Fruit fly (Drosophila melanogaster) whole organism, embryonic: ENCODE measurements around the gene CG4291.

Experiments used
- BtbVII ChIP-seq: fragments of 200-800 bp; sonication (Bioruptor generic); optimal IDR thresholded peaks from 3 replicates; lab custom pipeline; 2017; ENCODE audit warnings: missing biosample characterization, mild to moderate bottlenecking, missing genetic modification characterization
- CG10267 ChIP-seq: fragments of 200-800 bp; sonication (Bioruptor generic); optimal IDR thresholded peaks from 2 replicates; lab custom pipeline; 2018; ENCODE audit warnings: missing biosample characterization, mild to moderate bottlenecking, missing genetic modification characterization, moderate library complexity
- CG10321 ChIP-seq: fragments of 200-800 bp; sonication (Bioruptor generic); IDR thresholded peaks from 2 replicates; pipeline ENCODE4 v1.3.6; 2022; ENCODE audit warnings: missing biosample characterization, missing genetic modification characterization
- CG10565 ChIP-seq: fragments of 200-800 bp; sonication (Bioruptor generic); optimal IDR thresholded peaks from 3 replicates; lab custom pipeline; 2016; ENCODE audit warnings: missing biosample characterization, mild to moderate bottlenecking, missing genetic modification characterization
- CG12769 ChIP-seq: fragments of 200-800 bp; sonication (Bioruptor generic); optimal IDR thresholded peaks from 2 replicates; lab custom pipeline; 2019; ENCODE audit warnings: missing biosample characterization, mild to moderate bottlenecking, missing genetic modification characterization, moderate library complexity
- CG14710 ChIP-seq: fragments of 200-800 bp; sonication (Bioruptor generic); optimal IDR thresholded peaks from 3 replicates; lab custom pipeline; 2019; ENCODE audit warnings: missing biosample characterization, mild to moderate bottlenecking, missing genetic modification characterization, moderate library complexity
- CG1529 ChIP-seq: fragments of 200-800 bp; sonication (Bioruptor generic); optimal IDR thresholded peaks from 3 replicates; lab custom pipeline; 2018; ENCODE audit warnings: missing biosample characterization, missing genetic modification characterization
- CG3163 ChIP-seq: fragments of 200-800 bp; sonication (Bioruptor generic); optimal IDR thresholded peaks from 3 replicates; lab custom pipeline; 2016; ENCODE audit warnings: missing biosample characterization, missing genetic modification characterization
- CG3407 ChIP-seq: fragments of 200-800 bp; sonication (Bioruptor generic); optimal IDR thresholded peaks from 2 replicates; lab custom pipeline; 2018; ENCODE audit warnings: missing biosample characterization, mild to moderate bottlenecking, missing genetic modification characterization
- CG4328 ChIP-seq: fragments of 200-800 bp; sonication (Bioruptor generic); optimal IDR thresholded peaks from 3 replicates; lab custom pipeline; 2017; ENCODE audit warnings: missing biosample characterization, missing genetic modification reagents, missing genetic modification characterization
- CG7745 ChIP-seq: fragments of 200-800 bp; sonication (Bioruptor generic); optimal IDR thresholded peaks from 2 replicates; lab custom pipeline; 2018; ENCODE audit warnings: missing biosample characterization, mild to moderate bottlenecking, missing genetic modification characterization, moderate library complexity
- CG7928 ChIP-seq: fragments of 200-800 bp; sonication (Bioruptor generic); optimal IDR thresholded peaks from 2 replicates; lab custom pipeline; 2017; ENCODE audit warnings: missing biosample characterization, mild to moderate bottlenecking, missing genetic modification characterization
- CG9215 ChIP-seq: fragments of 200-800 bp; sonication (Bioruptor generic); IDR thresholded peaks from 2 replicates; pipeline ENCODE4 v1.3.6; 2022; ENCODE audit warnings: missing biosample characterization, missing genetic modification characterization
- CG9437 ChIP-seq: fragments of 200-800 bp; sonication (Bioruptor generic); optimal IDR thresholded peaks from 2 replicates; lab custom pipeline; 2018; ENCODE audit warnings: missing biosample characterization, mild to moderate bottlenecking, missing genetic modification characterization
- CG9817 ChIP-seq: fragments of 200-800 bp; sonication (Bioruptor generic); optimal IDR thresholded peaks from 2 replicates; lab custom pipeline; 2018; ENCODE audit warnings: missing biosample characterization, mild to moderate bottlenecking, missing genetic modification characterization, moderate library complexity
- CoRest ChIP-seq: fragments of 200-800 bp; sonication (Bioruptor generic); optimal IDR thresholded peaks from 3 replicates; lab custom pipeline; 2018; ENCODE audit warnings: missing biosample characterization, mild to moderate bottlenecking, missing genetic modification characterization, moderate library complexity
- Dbx ChIP-seq: fragments of 200-800 bp; sonication (Bioruptor generic); IDR thresholded peaks from 3 replicates; pipeline ENCODE4 v1.3.6; 2022; ENCODE audit warnings: missing biosample characterization, missing genetic modification characterization
- Dfd ChIP-seq, 2 experiments: fragments of >200 bp; optimal IDR thresholded peaks; 2 replicates each; lab custom pipeline; 2017; ENCODE audit warnings: missing biosample characterization in 2 of 2, missing genetic modification characterization in 2 of 2
- Drgx ChIP-seq: fragments of 200-800 bp; sonication (Bioruptor generic); IDR thresholded peaks from 2 replicates; pipeline ENCODE4 v1.3.6; 2022; ENCODE audit warnings: missing biosample characterization, missing genetic modification characterization
- E2f1 ChIP-seq: fragments of 200-800 bp; sonication (Bioruptor generic); IDR thresholded peaks from 2 replicates; pipeline ENCODE4 v1.3.6; 2022; ENCODE audit warnings: missing biosample characterization, missing genetic modification characterization
- Elba2 ChIP-seq: fragments of 200-800 bp; sonication (Bioruptor generic); optimal IDR thresholded peaks from 3 replicates; lab custom pipeline; 2016; ENCODE audit warnings: missing biosample characterization, missing genetic modification characterization
- Ets97D ChIP-seq: fragments of 200-800 bp; sonication (Bioruptor generic); optimal IDR thresholded peaks from 3 replicates; lab custom pipeline; 2016; ENCODE audit warnings: missing biosample characterization, missing genetic modification characterization
- HLHmδ ChIP-seq: fragments of 200-800 bp; sonication (Bioruptor generic); optimal IDR thresholded peaks from 2 replicates; lab custom pipeline; 2018; ENCODE audit warnings: missing biosample characterization, mild to moderate bottlenecking, missing genetic modification characterization, moderate library complexity
- Hand ChIP-seq: fragments of 200-800 bp; sonication (Bioruptor generic); optimal IDR thresholded peaks from 2 replicates; lab custom pipeline; 2017; ENCODE audit warnings: mild to moderate bottlenecking, missing biosample characterization, missing genetic modification reagents, missing genetic modification characterization
- Hmx ChIP-seq: fragments of 200-800 bp; sonication (Bioruptor generic); optimal IDR thresholded peaks from 2 replicates; lab custom pipeline; 2016; ENCODE audit warnings: missing biosample characterization, missing genetic modification characterization
- Neu2 ChIP-seq: fragments of 200-800 bp; sonication (Bioruptor generic); optimal IDR thresholded peaks from 3 replicates; lab custom pipeline; 2016; ENCODE audit warnings: missing biosample characterization, missing genetic modification characterization, borderline replicate concordance
- Opbp ChIP-seq: fragments of 200-800 bp; sonication (Bioruptor generic); IDR thresholded peaks from 3 replicates; pipeline ENCODE4 v1.3.6; 2022; ENCODE audit warnings: missing biosample characterization, missing genetic modification characterization; ENCODE audit not compliant: partially characterized antibody
- Sin3A ChIP-seq: fragments of >200 bp; optimal IDR thresholded peaks from 2 replicates; lab custom pipeline; 2018
- Tbp ChIP-seq: fragments of >200 bp; optimal IDR thresholded peaks from 2 replicates; lab custom pipeline; 2018; ENCODE audit warnings: missing biosample characterization, missing genetic modification characterization
- ab ChIP-seq: fragments of 200-800 bp; sonication (Bioruptor generic); optimal IDR thresholded peaks from 2 replicates; lab custom pipeline; 2016; ENCODE audit warnings: missing biosample characterization, missing genetic modification characterization
- ash1 ChIP-seq: fragments of 200-800 bp; sonication (Bioruptor generic); optimal IDR thresholded peaks from 2 replicates; lab custom pipeline; 2018; ENCODE audit warnings: missing biosample characterization, mild to moderate bottlenecking, missing genetic modification characterization
- cad ChIP-seq: fragments of >200 bp; optimal IDR thresholded peaks from 2 replicates; lab custom pipeline; 2017; ENCODE audit warnings: missing biosample characterization, missing genetic modification characterization
- chinmo ChIP-seq: fragments of 200-800 bp; sonication (Bioruptor generic); IDR thresholded peaks from 4 replicates; pipeline ENCODE4 v1.3.6; 2022; ENCODE audit warnings: missing biosample characterization, missing genetic modification characterization; ENCODE audit not compliant: partially characterized antibody
- h ChIP-seq: fragments of >200 bp; optimal IDR thresholded peaks from 2 replicates; lab custom pipeline; 2017
- ind ChIP-seq: fragments of 200-800 bp; sonication (Bioruptor generic); optimal IDR thresholded peaks from 3 replicates; lab custom pipeline; 2016; ENCODE audit warnings: missing biosample characterization, missing genetic modification characterization
- inv ChIP-seq: fragments of 200-800 bp; sonication (Bioruptor generic); IDR thresholded peaks from 2 replicates; pipeline ENCODE4 v1.3.6; 2022; ENCODE audit warnings: missing biosample characterization, missing genetic modification characterization; ENCODE audit not compliant: partially characterized antibody
- lbe ChIP-seq: fragments of 200-800 bp; sonication (Bioruptor generic); optimal IDR thresholded peaks from 2 replicates; lab custom pipeline; 2016; ENCODE audit warnings: missing biosample characterization, mild to moderate bottlenecking, missing genetic modification characterization
- nerfin-1 ChIP-seq: fragments of 200-800 bp; sonication (Bioruptor generic); optimal IDR thresholded peaks from 3 replicates; lab custom pipeline; 2019; ENCODE audit warnings: missing biosample characterization, mild to moderate bottlenecking, missing genetic modification characterization, moderate library complexity
- p53 ChIP-seq: fragments of 200-800 bp; sonication (Bioruptor generic); optimal IDR thresholded peaks from 2 replicates; lab custom pipeline; 2016; ENCODE audit warnings: missing biosample characterization, missing genetic modification characterization
- pita ChIP-seq: fragments of 200-800 bp; sonication (Bioruptor generic); optimal IDR thresholded peaks from 2 replicates; lab custom pipeline; 2017; ENCODE audit warnings: missing biosample characterization, mild to moderate bottlenecking, missing genetic modification characterization
- ranshi ChIP-seq: fragments of 200-800 bp; sonication (Bioruptor generic); IDR thresholded peaks from 2 replicates; pipeline ENCODE4 v1.3.6; 2022; ENCODE audit warnings: missing biosample characterization, missing genetic modification characterization
- scrt ChIP-seq: fragments of 200-800 bp; sonication (Bioruptor generic); optimal IDR thresholded peaks from 2 replicates; lab custom pipeline; 2018; ENCODE audit warnings: missing biosample characterization, mild to moderate bottlenecking, missing genetic modification characterization, moderate library complexity
- sima ChIP-seq: fragments of 200-800 bp; sonication (Bioruptor generic); optimal IDR thresholded peaks from 2 replicates; lab custom pipeline; 2016; ENCODE audit warnings: missing biosample characterization, missing genetic modification characterization
- slp2 ChIP-seq: fragments of 200-800 bp; sonication (Bioruptor generic); optimal IDR thresholded peaks from 2 replicates; lab custom pipeline; 2016; ENCODE audit warnings: missing biosample characterization, missing genetic modification characterization
- ssp ChIP-seq: fragments of 200-800 bp; sonication (Bioruptor generic); IDR thresholded peaks from 2 replicates; pipeline ENCODE4 v1.3.6; 2022; ENCODE audit warnings: missing biosample characterization, missing genetic modification characterization
- trem ChIP-seq: fragments of 200-800 bp; optimal IDR thresholded peaks from 3 replicates; lab custom pipeline; 2019; ENCODE audit warnings: missing biosample characterization, mild to moderate bottlenecking, missing genetic modification characterization, moderate library complexity
- usp ChIP-seq: fragments of >200 bp; optimal IDR thresholded peaks from 2 replicates; lab custom pipeline; 2017; ENCODE audit warnings: missing biosample characterization, missing genetic modification characterization
- wek ChIP-seq: fragments of 200-800 bp; sonication (Bioruptor generic); optimal IDR thresholded peaks from 3 replicates; lab custom pipeline; 2018; ENCODE audit warnings: missing biosample characterization, mild to moderate bottlenecking, missing genetic modification characterization, moderate library complexity
- zen ChIP-seq: fragments of 200-800 bp; sonication (Bioruptor generic); optimal IDR thresholded peaks from 3 replicates; lab custom pipeline; 2018; ENCODE audit warnings: missing biosample characterization, mild to moderate bottlenecking, missing genetic modification characterization, moderate library complexity
- zfh2 ChIP-seq: fragments of 200-800 bp; sonication (Bioruptor generic); optimal IDR thresholded peaks from 2 replicates; lab custom pipeline; 2016; ENCODE audit warnings: missing biosample characterization, missing genetic modification characterization

Gene CG4291

dm6 chr2L:819315-820032 lies 33.1 kb downstream of the CG4291 start, which contains the start of the genes PGAP2 and Clp (continued):
- TF ChIP-seq ranshi (GFP tag; lab: Robert Waterston, UW) (peak; percentile 69), usp (no peak), CG12769 (no peak), Hmx (GFP tag; lab: Kevin White, UChicago) (no peak), ind (GFP tag; lab: Kevin White, UChicago) (peak; percentile 79), trem (peak; percentile 71), ash1 (no peak), cad (no peak), Neu2 (GFP tag; lab: Kevin White, UChicago) (peak; percentile 33), Tbp (GFP tag; lab: Kevin White, UChicago) (peak; percentile 43), CG14710 (tag; lab: Kevin White, UChicago) (peak; percentile 84), Ets97D (GFP tag; lab: Kevin White, UChicago) (peak; percentile 55), Dfd (GFP tag; optimal IDR thresholded peaks at IDR 0.05; lab: Kevin White, UChicago) (no peak), sima (GFP tag; lab: Kevin White, UChicago) (no peak), p53 (GFP tag; lab: Kevin White, UChicago) (no peak), BtbVII (GFP tag; lab: Kevin White, UChicago) (no peak), CG10321 (GFP tag; lab: Robert Waterston, UW) (no peak), Dbx (peak; percentile 72; the same call in 2 of the 3 replicates), CG10565 (GFP tag; lab: Kevin White, UChicago) (no peak), ab (GFP tag; lab: Kevin White, UChicago) (no peak), wek (no peak), nerfin-1 (tag; lab: Kevin White, UChicago) (peak; percentile 65), CG9215 (GFP tag; lab: Robert Waterston, UW) (peak; percentile 77; the same call in 1 of the 2 replicates), CG4328 (GFP tag; lab: Kevin White, UChicago) (peak; percentile 48), CG9817 (tag; lab: Kevin White, UChicago) (peak; percentile 83), slp2 (GFP tag; lab: Kevin White, UChicago) (no peak), CoRest (peak; percentile 87), zfh2 (peak; percentile 56), Drgx (GFP tag; lab: Robert Waterston, UW) (0 out of 2 replicates have a peak, but pooled peaks have one; percentile 17), CG3407 (GFP tag; lab: Kevin White, UChicago) (peak; percentile 29), Hand (GFP tag; lab: Kevin White, UChicago) (no peak), pita (GFP tag; lab: Kevin White, UChicago) (no peak), CG7928 (no peak), Sin3A (peak; percentile 61), CG7745 (no peak), zen (tag; lab: Kevin White, UChicago) (peak; percentile 62), Opbp (GFP tag; lab: Robert Waterston, UW) (no peak), lbe (GFP tag; lab: Kevin White, UChicago) (peak; percentile 41), CG1529 (GFP tag; lab: Kevin White, UChicago) (peak; percentile 26), ssp (GFP tag; lab: Robert Waterston, UW) (peak; percentile 68), CG3163 (no peak), CG9437 (peak; percentile 98), inv (GFP tag; lab: Robert Waterston, UW) (no peak), E2f1 (GFP tag; lab: Robert Waterston, UW) (peak; percentile 80), CG10267 (peak; percentile 70), Elba2 (no peak), chinmo (no peak), h (lab: Kevin White, UChicago) (no peak), HLHmδ (no peak), scrt (GFP tag; lab: Kevin White, UChicago) (no peak)
